Worm (Caenorhabditis elegans) whole organism, young adult: Measurements from ENCODE around the gene ogt-1.

Experiments
- C17E4.6 ChIP-seq: fragments of 200-800 bp; sonication (Bioruptor generic); IDR thresholded peaks from 2 replicates; pipeline ENCODE4 v1.3.6; 2022; ENCODE audit warnings: missing genetic modification reagents, missing genetic modification characterization, missing compliant biosample characterization
- D2030.7 ChIP-seq: fragments of 200-800 bp; sonication (Bioruptor generic); IDR thresholded peaks from 2 replicates; pipeline ENCODE4 v1.3.6; 2022; ENCODE audit warnings: missing genetic modification reagents, missing genetic modification characterization, missing compliant biosample characterization
- F23B12.7 ChIP-seq: sonication (generic microtip); optimal IDR thresholded peaks from 2 replicates; lab custom pipeline; 2017; ENCODE audit warnings: missing genetic modification characterization, mild to moderate bottlenecking, missing compliant biosample characterization, antibody characterized with exemption, moderate library complexity; ENCODE audit not compliant: insufficient read depth
- K12H6.12 ChIP-seq: fragments of 200-800 bp; sonication (Bioruptor generic); optimal IDR thresholded peaks from 2 replicates; lab custom pipeline; 2018; ENCODE audit warnings: mild to moderate bottlenecking, missing genetic modification characterization, missing compliant biosample characterization
- T07F8.4 ChIP-seq: sonication (generic microtip); optimal IDR thresholded peaks from 2 replicates; lab custom pipeline; 2016; ENCODE audit warnings: mild to moderate bottlenecking, missing genetic modification characterization, moderate library complexity, missing compliant biosample characterization
- T26A5.8 ChIP-seq: sonication (generic microtip); optimal IDR thresholded peaks from 2 replicates; lab custom pipeline; 2016; ENCODE audit warnings: missing genetic modification characterization, missing compliant biosample characterization
- Y53G8AR.9 ChIP-seq: fragments of 200-800 bp; sonication (Bioruptor generic); conservative IDR thresholded peaks from 2 replicates; pipeline ENCODE4 v1.3.6; 2022; ENCODE audit warnings: missing genetic modification reagents, missing genetic modification characterization, missing compliant biosample characterization
- Y67H2A.10 ChIP-seq: fragments of 200-800 bp; sonication (Bioruptor generic); conservative IDR thresholded peaks from 2 replicates; pipeline ENCODE4 v1.3.6; 2022; ENCODE audit warnings: missing genetic modification reagents, missing genetic modification characterization, missing compliant biosample characterization
- ZK185.1 ChIP-seq: sonication (generic microtip); optimal IDR thresholded peaks from 2 replicates; lab custom pipeline; 2016; ENCODE audit warnings: mild to moderate bottlenecking, missing genetic modification characterization, missing compliant biosample characterization; ENCODE audit not compliant: poor library complexity, severe bottlenecking
- akir-1 ChIP-seq: fragments of 200-800 bp; sonication (Bioruptor generic); optimal IDR thresholded peaks from 2 replicates; lab custom pipeline; 2018; ENCODE audit warnings: mild to moderate bottlenecking, missing genetic modification characterization, moderate library complexity, missing compliant biosample characterization
- atf-7 ChIP-seq: sonication (generic microtip); optimal IDR thresholded peaks from 2 replicates; lab custom pipeline; 2017; ENCODE audit warnings: mild to moderate bottlenecking, missing genetic modification characterization, missing compliant biosample characterization
- ccch-3 ChIP-seq: fragments of 200-800 bp; sonication (Bioruptor generic); optimal IDR thresholded peaks from 2 replicates; lab custom pipeline; 2018; ENCODE audit warnings: mild to moderate bottlenecking, missing genetic modification characterization, missing compliant biosample characterization
- cebp-1 ChIP-seq, 2 experiments: fragments of 200-800 bp in 1 of 2; sonication (Bioruptor generic) in 1 of 2; sonication (generic microtip) in 1 of 2; IDR thresholded peaks in 1 of 2; optimal IDR thresholded peaks in 1 of 2; 2 replicates each; pipeline versions ENCODE4 v1.3.6 to Lab custom; 2017 to 2022; ENCODE audit warnings: missing compliant biosample characterization in 2 of 2, missing genetic modification characterization in 2 of 2, mild to moderate bottlenecking in 1 of 2, missing genetic modification reagents in 1 of 2, moderate library complexity in 1 of 2
- dox-1 ChIP-seq: fragments of 200-800 bp; sonication (Bioruptor generic); IDR thresholded peaks from 2 replicates; pipeline ENCODE4 v1.3.6; 2022; ENCODE audit warnings: missing genetic modification reagents, missing genetic modification characterization, missing compliant biosample characterization
- dpff-1 ChIP-seq: sonication (generic microtip); optimal IDR thresholded peaks from 2 replicates; lab custom pipeline; 2017; ENCODE audit warnings: mild to moderate bottlenecking, missing genetic modification characterization, missing compliant biosample characterization
- efl-1 ChIP-seq: fragments of 150-350 bp; optimal IDR thresholded peaks from 2 replicates; lab custom pipeline; 2014; ENCODE audit warnings: missing biosample characterization, missing genetic modification reagents, missing genetic modification characterization
- egl-44 ChIP-seq: fragments of 200-800 bp; sonication (Bioruptor generic); IDR thresholded peaks from 2 replicates; pipeline ENCODE4 v1.3.6; 2022; ENCODE audit warnings: missing genetic modification reagents, missing genetic modification characterization, missing compliant biosample characterization
- him-1 ChIP-seq: sonication (generic microtip); optimal IDR thresholded peaks from 2 replicates; lab custom pipeline; 2016; ENCODE audit warnings: missing genotype, missing genetic modification reagents, missing genetic modification characterization, missing compliant biosample characterization
- hmg-1.2 ChIP-seq: fragments of 200-800 bp; sonication (Bioruptor generic); IDR thresholded peaks from 2 replicates; pipeline ENCODE4 v1.3.6; 2022; ENCODE audit warnings: missing genetic modification reagents, missing genetic modification characterization, missing compliant biosample characterization
- hmg-20 ChIP-seq: fragments of 200-800 bp; sonication (Bioruptor generic); IDR thresholded peaks from 2 replicates; pipeline ENCODE4 v1.3.6; 2022; ENCODE audit warnings: missing genetic modification reagents, missing genetic modification characterization, missing compliant biosample characterization
- hsf-1 ChIP-seq: fragments of 200-800 bp; sonication (Bioruptor generic); IDR thresholded peaks from 2 replicates; pipeline ENCODE4 v1.3.6; 2022; ENCODE audit warnings: missing genetic modification reagents, missing genetic modification characterization, missing compliant biosample characterization
- lag-1 ChIP-seq: fragments of 200-800 bp; sonication (Bioruptor generic); IDR thresholded peaks from 2 replicates; pipeline ENCODE4 v1.3.6; 2022; ENCODE audit warnings: missing genetic modification reagents, missing genetic modification characterization, missing compliant biosample characterization
- lin-40 ChIP-seq: sonication (generic microtip); optimal IDR thresholded peaks from 2 replicates; lab custom pipeline; 2016; ENCODE audit warnings: missing genetic modification characterization, mild to moderate bottlenecking, missing compliant biosample characterization, missing genotype, missing genetic modification reagents
- lin-54 ChIP-seq: fragments of 200-800 bp; sonication (Bioruptor generic); optimal IDR thresholded peaks from 2 replicates; lab custom pipeline; 2018; ENCODE audit warnings: mild to moderate bottlenecking, missing genetic modification characterization, missing compliant biosample characterization
- lsl-1 ChIP-seq: fragments of 200-800 bp; sonication (Bioruptor generic); optimal IDR thresholded peaks from 2 replicates; lab custom pipeline; 2018; ENCODE audit warnings: mild to moderate bottlenecking, missing genetic modification characterization, moderate library complexity, missing compliant biosample characterization
- madf-3 ChIP-seq: fragments of 200-800 bp; sonication (Bioruptor generic); IDR thresholded peaks from 2 replicates; pipeline ENCODE4 v1.3.6; 2022; ENCODE audit warnings: missing genetic modification reagents, missing genetic modification characterization, missing compliant biosample characterization
- madf-6 ChIP-seq: fragments of 200-800 bp; sonication (Bioruptor generic); IDR thresholded peaks from 2 replicates; pipeline ENCODE4 v1.3.6; 2022; ENCODE audit warnings: missing genetic modification reagents, missing genetic modification characterization, missing compliant biosample characterization
- madf-8 ChIP-seq: fragments of 200-800 bp; sonication (Bioruptor generic); conservative IDR thresholded peaks from 2 replicates; pipeline ENCODE4 v1.3.6; 2022; ENCODE audit warnings: missing genetic modification reagents, missing genetic modification characterization, missing compliant biosample characterization
- mel-28 ChIP-seq: sonication (generic microtip); optimal IDR thresholded peaks from 2 replicates; lab custom pipeline; 2016; ENCODE audit warnings: borderline replicate concordance, mild to moderate bottlenecking, missing genetic modification characterization, missing compliant biosample characterization
- nfya-2 ChIP-seq: fragments of 200-800 bp; sonication (Bioruptor generic); IDR thresholded peaks from 2 replicates; pipeline ENCODE4 v1.3.6; 2022; ENCODE audit warnings: missing genetic modification reagents, missing genetic modification characterization, missing compliant biosample characterization
- nfyb-1 ChIP-seq: fragments of 200-800 bp; sonication (Bioruptor generic); IDR thresholded peaks from 2 replicates; pipeline ENCODE4 v1.3.6; 2022; ENCODE audit warnings: missing genetic modification reagents, missing genetic modification characterization, missing compliant biosample characterization
- nhr-80 ChIP-seq: sonication (generic microtip); optimal IDR thresholded peaks from 2 replicates; lab custom pipeline; 2016; ENCODE audit warnings: missing genetic modification characterization, missing compliant biosample characterization
- nhr-90 ChIP-seq: sonication (generic microtip); optimal IDR thresholded peaks from 2 replicates; lab custom pipeline; 2016; ENCODE audit warnings: missing genotype, mild to moderate bottlenecking, missing genetic modification characterization, missing compliant biosample characterization
- rcor-1 ChIP-seq: fragments of 200-800 bp; sonication (Bioruptor generic); IDR thresholded peaks from 2 replicates; pipeline ENCODE4 v1.3.6; 2022; ENCODE audit warnings: missing genetic modification reagents, missing genetic modification characterization, missing compliant biosample characterization
- rpc-1 ChIP-seq, 2 experiments: fragments of 150-350 bp in 1 of 2; sonication (generic microtip) in 1 of 2; optimal IDR thresholded peaks; 2 replicates each; lab custom pipeline; 2014 to 2018; ENCODE audit warnings: missing biosample characterization in 1 of 2, missing genetic modification characterization in 1 of 2, missing genetic modification reagents in 1 of 2, missing genotype in 1 of 2
- snpc-1.1 ChIP-seq: sonication (generic microtip); optimal IDR thresholded peaks from 2 replicates; lab custom pipeline; 2017; ENCODE audit warnings: missing genetic modification characterization, mild to moderate bottlenecking, missing compliant biosample characterization, antibody characterized with exemption, moderate library complexity, missing genotype, missing genetic modification reagents; ENCODE audit not compliant: insufficient read depth
- snpc-1.3 ChIP-seq: sonication (generic microtip); optimal IDR thresholded peaks from 2 replicates; lab custom pipeline; 2017; ENCODE audit warnings: missing genetic modification characterization, mild to moderate bottlenecking, missing compliant biosample characterization, antibody characterized with exemption, moderate library complexity, missing genotype, missing genetic modification reagents; ENCODE audit not compliant: insufficient read depth
- snpc-3.4 ChIP-seq: sonication (generic microtip); optimal IDR thresholded peaks from 2 replicates; lab custom pipeline; 2017; ENCODE audit warnings: missing genetic modification characterization, mild to moderate bottlenecking, missing compliant biosample characterization, antibody characterized with exemption, moderate library complexity, missing genotype, missing genetic modification reagents
- snpc-4 ChIP-seq, 5 experiments: fragments of 150-350 bp in 1 of 5; sonication (generic microtip) in 4 of 5; optimal IDR thresholded peaks; 2 replicates each; lab custom pipeline; 2014 to 2018; ENCODE audit warnings: missing genetic modification characterization in 5 of 5, missing biosample characterization in 3 of 5, antibody characterized with exemption in 2 of 5, mild to moderate bottlenecking in 2 of 5, missing compliant biosample characterization in 2 of 5, missing genotype in 2 of 5, moderate library complexity in 2 of 5, missing genetic modification reagents in 1 of 5
- tbp1 ChIP-seq: fragments of 200-800 bp; sonication (Bioruptor generic); optimal IDR thresholded peaks from 2 replicates; lab custom pipeline; 2018; ENCODE audit warnings: mild to moderate bottlenecking, missing genetic modification characterization, missing compliant biosample characterization
- tlf-1 ChIP-seq: fragments of 200-800 bp; sonication (Bioruptor generic); optimal IDR thresholded peaks from 2 replicates; lab custom pipeline; 2018; ENCODE audit warnings: mild to moderate bottlenecking, missing genetic modification characterization, missing compliant biosample characterization
- unc-130 ChIP-seq: sonication (generic microtip); optimal IDR thresholded peaks from 2 replicates; lab custom pipeline; 2016; ENCODE audit warnings: missing genetic modification reagents, missing genetic modification characterization, missing compliant biosample characterization
- xnd-1 ChIP-seq: sonication (generic microtip); optimal IDR thresholded peaks from 2 replicates; lab custom pipeline; 2016; ENCODE audit warnings: missing genotype, missing genetic modification reagents, missing genetic modification characterization, missing compliant biosample characterization
- ztf-18 ChIP-seq: sonication (generic microtip); optimal IDR thresholded peaks from 2 replicates; lab custom pipeline; 2016; ENCODE audit warnings: missing genotype, mild to moderate bottlenecking, missing genetic modification characterization, missing compliant biosample characterization

The ogt-1 gene

ce11 chrIII:7180613-7181012 lies 27.0 kb upstream of the ogt-1 start, which contains the start of gene ndab-2 (continued):
- TF ChIP-seq nhr-80 (tag; lab: Kevin White, UChicago) = no peak
- no peak for TF ChIP-seq snpc-4 (GFP tag; optimal IDR thresholded peaks at IDR 0.05; lab: Kevin White, UChicago)
- TF ChIP-seq snpc-4 (tag; optimal IDR thresholded peaks at IDR 0.05; lab: Kevin White, UChicago) = peak in 1 of 4 experiments; percentile 5
- no peak for TF ChIP-seq T07F8.4
- TF ChIP-seq cebp-1 (GFP tag; IDR thresholded peaks at IDR 0.05; lab: Robert Waterston, UW) = no peak
- peak; percentile 49 for TF ChIP-seq cebp-1 (tag; optimal IDR thresholded peaks at IDR 0.05; lab: Kevin White, UChicago)
- TF ChIP-seq lin-40 (tag; lab: Kevin White, UChicago) = no peak
- TF ChIP-seq hsf-1 (GFP tag; lab: Robert Waterston, UW) = peak; percentile 68; the same call in 1 of the 2 replicates
- TF ChIP-seq him-1 = no peak
- no peak for TF ChIP-seq rpc-1 (optimal IDR thresholded peaks at IDR 0.05; lab: Kevin White, UChicago)
- TF ChIP-seq rpc-1 (tag; optimal IDR thresholded peaks at IDR 0.05; lab: Kevin White, UChicago) = no peak
- TF ChIP-seq hmg-1.2 (GFP tag; lab: Robert Waterston, UW) = peak; percentile 30; the same call in 1 of the 2 replicates
- TF ChIP-seq ccch-3 (GFP tag; lab: Kevin White, UChicago) = no peak
- no peak for TF ChIP-seq xnd-1 (tag; lab: Kevin White, UChicago)
- TF ChIP-seq lin-54 (GFP tag; lab: Kevin White, UChicago) = peak; percentile 65
- peak; percentile 87 for TF ChIP-seq madf-3
- TF ChIP-seq atf-7 = no peak
- TF ChIP-seq T26A5.8 (tag; lab: Kevin White, UChicago) = no peak
- no peak for TF ChIP-seq nfya-2
- 0 out of 2 replicates have a peak, but pooled peaks have one; percentile 43 for TF ChIP-seq nfyb-1
- TF ChIP-seq C17E4.6 = no peak
- TF ChIP-seq akir-1 (GFP tag; lab: Kevin White, UChicago) = no peak
- no peak for TF ChIP-seq madf-8 (GFP tag; lab: Robert Waterston, UW)
- no peak for TF ChIP-seq unc-130 (GFP tag; lab: Kevin White, UChicago)
- TF ChIP-seq snpc-3.4 (tag; lab: Kevin White, UChicago) = peak; percentile 57
- no peak; the same call in 1 of the 2 replicates for TF ChIP-seq D2030.7 (GFP tag; lab: Robert Waterston, UW)
- TF ChIP-seq mel-28 (tag; lab: Kevin White, UChicago) = no peak
- no peak for TF ChIP-seq nhr-90
- TF ChIP-seq lag-1 (GFP tag; lab: Robert Waterston, UW) = no peak
- no peak for TF ChIP-seq K12H6.12 (tag; lab: Kevin White, UChicago)
- peak; percentile 74 for TF ChIP-seq rcor-1 (GFP tag; lab: Robert Waterston, UW)
- peak; percentile 19 for TF ChIP-seq dpff-1
- TF ChIP-seq egl-44 (GFP tag; lab: Robert Waterston, UW) = peak; percentile 41; the same call in 1 of the 2 replicates
- TF ChIP-seq lsl-1 (GFP tag; lab: Kevin White, UChicago) = peak; percentile 33
- TF ChIP-seq ztf-18 (tag; lab: Kevin White, UChicago) = peak; percentile 13

ce11 chrIII:7179538-7180301 lies 26.1 kb upstream of the ogt-1 start, which contains the start of the genes rps-14 and rpl-36:
TSS of gene rps-14 (minus strand) at chrIII:7179588.
TSS of gene rpl-36 (plus strand) at chrIII:7180251.
- peak; percentile 23; the same call in 1 of the 2 replicates for TF ChIP-seq Y67H2A.10 (GFP tag; lab: Robert Waterston, UW)
- TF ChIP-seq tbp1 = peak; percentile 62
- peak; percentile 70 for TF ChIP-seq snpc-3.4 (tag; lab: Kevin White, UChicago)
- peak; percentile 81 for TF ChIP-seq lin-54 (GFP tag; lab: Kevin White, UChicago)
- TF ChIP-seq dox-1 (GFP tag; lab: Robert Waterston, UW) = peak; percentile 41; the same call in 1 of the 2 replicates
- peak; percentile 57 for TF ChIP-seq ZK185.1
- peak; percentile 70 for TF ChIP-seq madf-6 (GFP tag; lab: Robert Waterston, UW)
- TF ChIP-seq Y53G8AR.9 (GFP tag; lab: Robert Waterston, UW) = 0 out of 2 replicates have a peak, but pooled peaks have one; percentile 28
- TF ChIP-seq snpc-1.3 (tag; lab: Kevin White, UChicago) = peak; percentile 71
- TF ChIP-seq efl-1 (GFP tag; lab: Kevin White, UChicago) = peak; percentile 60
- TF ChIP-seq tlf-1 (GFP tag; lab: Kevin White, UChicago) = peak; percentile 82
- TF ChIP-seq F23B12.7 = peak; percentile 96
- TF ChIP-seq hmg-20 (GFP tag; lab: Robert Waterston, UW) = no peak
- TF ChIP-seq snpc-1.1 (tag; lab: Kevin White, UChicago) = peak; percentile 40
- peak; percentile 1 for TF ChIP-seq ztf-18 (tag; lab: Kevin White, UChicago)
